Fruit fly (Drosophila melanogaster) whole organism, adult: Measurements from ENCODE around the gene noc.

ENCODE experiments used
- CG11617 ChIP-seq: fragments of 200-800 bp; sonication (Bioruptor generic); optimal IDR thresholded peaks from 2 replicates; lab custom pipeline; 2017; ENCODE audit warnings: mild to moderate bottlenecking, missing biosample characterization, missing genetic modification reagents, missing genetic modification characterization
- CG12768 ChIP-seq: fragments of 200-800 bp; sonication (Bioruptor generic); optimal IDR thresholded peaks from 2 replicates; lab custom pipeline; 2017; ENCODE audit warnings: missing biosample characterization, missing genetic modification characterization, mild to moderate bottlenecking, moderate library complexity, missing genetic modification reagents
- CG14711 ChIP-seq: fragments of 200-800 bp; sonication (Bioruptor generic); optimal IDR thresholded peaks from 2 replicates; lab custom pipeline; 2018; ENCODE audit warnings: missing biosample characterization, mild to moderate bottlenecking, missing genetic modification characterization, moderate library complexity
- CG1620 ChIP-seq: fragments of 200-800 bp; sonication (Bioruptor generic); optimal IDR thresholded peaks from 2 replicates; lab custom pipeline; 2016; ENCODE audit warnings: missing biosample characterization, missing genetic modification characterization
- CG33017 ChIP-seq: fragments of 200-800 bp; sonication (Bioruptor generic); optimal IDR thresholded peaks from 2 replicates; lab custom pipeline; 2018; ENCODE audit warnings: missing biosample characterization, mild to moderate bottlenecking, missing genetic modification characterization, moderate library complexity
- CG5204 ChIP-seq: fragments of 200-800 bp; sonication (Bioruptor generic); optimal IDR thresholded peaks from 2 replicates; lab custom pipeline; 2016; ENCODE audit warnings: missing biosample characterization, missing genetic modification characterization
- CG7045 ChIP-seq: fragments of 200-800 bp; sonication (Bioruptor generic); optimal IDR thresholded peaks from 2 replicates; lab custom pipeline; 2017; ENCODE audit warnings: missing biosample characterization, mild to moderate bottlenecking, missing genetic modification characterization
- CG7101 ChIP-seq: fragments of 200-800 bp; sonication (Bioruptor generic); optimal IDR thresholded peaks from 2 replicates; lab custom pipeline; 2018; ENCODE audit warnings: missing biosample characterization, mild to moderate bottlenecking, missing genetic modification characterization, moderate library complexity
- Clk ChIP-seq: fragments of 200-800 bp; sonication (Bioruptor generic); optimal IDR thresholded peaks from 2 replicates; lab custom pipeline; 2017; ENCODE audit warnings: missing biosample characterization, missing genetic modification characterization
- Crg-1 ChIP-seq: fragments of 200-800 bp; sonication (Bioruptor generic); optimal IDR thresholded peaks from 2 replicates; lab custom pipeline; 2016; ENCODE audit warnings: missing biosample characterization, missing genetic modification characterization
- Hr96 ChIP-seq: fragments of 200-800 bp; sonication (Bioruptor generic); optimal IDR thresholded peaks from 2 replicates; lab custom pipeline; 2016; ENCODE audit warnings: missing biosample characterization, missing genetic modification characterization
- Mnt ChIP-seq: fragments of 200-800 bp; sonication (Bioruptor generic); optimal IDR thresholded peaks from 2 replicates; lab custom pipeline; 2016; ENCODE audit warnings: missing biosample characterization, mild to moderate bottlenecking, missing genetic modification characterization
- bab1 ChIP-seq: fragments of 200-800 bp; sonication (Bioruptor generic); optimal IDR thresholded peaks from 3 replicates; lab custom pipeline; 2019; ENCODE audit warnings: missing biosample characterization, mild to moderate bottlenecking, missing genetic modification characterization, moderate library complexity
- cic ChIP-seq: fragments of 200-800 bp; sonication (Bioruptor generic); optimal IDR thresholded peaks from 2 replicates; lab custom pipeline; 2017; ENCODE audit warnings: missing biosample characterization, mild to moderate bottlenecking, missing genetic modification characterization, moderate library complexity
- cnc ChIP-seq, 2 experiments: fragments of >200 bp; optimal IDR thresholded peaks; 2 replicates each; lab custom pipeline; 2017
- kay ChIP-seq: fragments of 200-800 bp; sonication (Bioruptor generic); peaks from one replicate; lab custom pipeline; 2016; ENCODE audit warnings: missing biosample characterization, missing genetic modification characterization, borderline replicate concordance
- ovo ChIP-seq: fragments of 200-800 bp; sonication (Bioruptor generic); optimal IDR thresholded peaks from 2 replicates; lab custom pipeline; 2016; ENCODE audit warnings: missing biosample characterization, missing genetic modification characterization
- pad ChIP-seq: fragments of 200-800 bp; sonication (Bioruptor generic); optimal IDR thresholded peaks from 3 replicates; lab custom pipeline; 2017; ENCODE audit warnings: missing biosample characterization, missing genetic modification characterization, mild to moderate bottlenecking, moderate library complexity, missing genetic modification reagents
- tj ChIP-seq: fragments of 200-800 bp; sonication (Bioruptor generic); optimal IDR thresholded peaks from 3 replicates; lab custom pipeline; 2017; ENCODE audit warnings: missing biosample characterization, mild to moderate bottlenecking, missing genetic modification characterization, moderate library complexity
- toe ChIP-seq: fragments of 200-800 bp; sonication (Bioruptor generic); optimal IDR thresholded peaks from 2 replicates; lab custom pipeline; 2016; ENCODE audit warnings: missing biosample characterization, missing genetic modification characterization

Gene noc

dm6 chr2L:14483878-14484282 lies 6.8 kb upstream of the noc start:
- TF ChIP-seq toe (GFP tag; lab: Kevin White, UChicago) (no peak), ovo (GFP tag; lab: Kevin White, UChicago) (no peak), pad (GFP tag; lab: Kevin White, UChicago) (no peak), CG1620 (no peak), CG7045 (GFP tag; lab: Kevin White, UChicago) (no peak), bab1 (no peak), Hr96 (GFP tag; lab: Kevin White, UChicago) (no peak), cnc (optimal IDR thresholded peaks at IDR 0.05; lab: Kevin White, UChicago) (no peak), CG7101 (no peak), kay (GFP tag; lab: Kevin White, UChicago) (no peak), CG11617 (no peak), CG14711 (tag; lab: Kevin White, UChicago) (no peak), tj (GFP tag; lab: Kevin White, UChicago) (no peak), cic (no peak), Clk (GFP tag; lab: Kevin White, UChicago) (no peak), CG5204 (GFP tag; lab: Kevin White, UChicago) (no peak), Mnt (GFP tag; lab: Kevin White, UChicago) (no peak)

dm6 chr2L:14484872-14485271 lies 5.8 kb upstream of the noc start:
- TF ChIP-seq toe (GFP tag; lab: Kevin White, UChicago): no peak
- no peak for TF ChIP-seq ovo (GFP tag; lab: Kevin White, UChicago)
- TF ChIP-seq pad (GFP tag; lab: Kevin White, UChicago): no peak
- no peak for TF ChIP-seq Clk (GFP tag; lab: Kevin White, UChicago)
- TF ChIP-seq CG7045 (GFP tag; lab: Kevin White, UChicago): no peak
- TF ChIP-seq CG14711 (tag; lab: Kevin White, UChicago): no peak
- TF ChIP-seq cnc (optimal IDR thresholded peaks at IDR 0.05; lab: Kevin White, UChicago): no peak
- TF ChIP-seq Crg-1: no peak
- TF ChIP-seq CG1620: no peak
- TF ChIP-seq CG33017 (tag; lab: Kevin White, UChicago): no peak
- TF ChIP-seq Hr96 (GFP tag; lab: Kevin White, UChicago): no peak
- no peak for TF ChIP-seq CG11617
- TF ChIP-seq CG12768: no peak
- no peak for TF ChIP-seq tj (GFP tag; lab: Kevin White, UChicago)
- TF ChIP-seq Mnt (GFP tag; lab: Kevin White, UChicago): no peak
- TF ChIP-seq CG7101: no peak
- no peak for TF ChIP-seq cic
- no peak for TF ChIP-seq kay (GFP tag; lab: Kevin White, UChicago)
- no peak for TF ChIP-seq CG5204 (GFP tag; lab: Kevin White, UChicago)

- TF ChIP-seq CG14711 (tag; lab: Kevin White, UChicago) (no peak), Crg-1 (no peak), ovo (GFP tag; lab: Kevin White, UChicago) (no peak), kay (GFP tag; lab: Kevin White, UChicago) (no peak), Hr96 (GFP tag; lab: Kevin White, UChicago) (no peak), Mnt (GFP tag; lab: Kevin White, UChicago) (no peak), CG1620 (no peak), CG7045 (GFP tag; lab: Kevin White, UChicago) (no peak), toe (GFP tag; lab: Kevin White, UChicago) (no peak), Clk (GFP tag; lab: Kevin White, UChicago) (no peak), bab1 (no peak), CG11617 (no peak), CG5204 (GFP tag; lab: Kevin White, UChicago) (no peak), CG33017 (tag; lab: Kevin White, UChicago) (no peak), tj (GFP tag; lab: Kevin White, UChicago) (no peak), cic (no peak), cnc (optimal IDR thresholded peaks at IDR 0.05; lab: Kevin White, UChicago) (no peak), CG7101 (no peak), CG12768 (no peak)
Observed at dm6 chr2L:14486066-14486753, 4.4 kb upstream of the noc start.

- TF ChIP-seq bab1: no peak
- no peak for TF ChIP-seq CG7101
- no peak for TF ChIP-seq cnc (optimal IDR thresholded peaks at IDR 0.05; lab: Kevin White, UChicago)
- no peak for TF ChIP-seq CG12768
- no peak for TF ChIP-seq ovo (GFP tag; lab: Kevin White, UChicago)
- TF ChIP-seq Clk (GFP tag; lab: Kevin White, UChicago): no peak
- TF ChIP-seq CG7045 (GFP tag; lab: Kevin White, UChicago): no peak
- no peak for TF ChIP-seq pad (GFP tag; lab: Kevin White, UChicago)
- no peak for TF ChIP-seq Crg-1
- TF ChIP-seq CG33017 (tag; lab: Kevin White, UChicago): no peak
- TF ChIP-seq tj (GFP tag; lab: Kevin White, UChicago): no peak
- no peak for TF ChIP-seq cic
Observed at dm6 chr2L:14488083-14488482, 2.6 kb upstream of the noc start.

- TF ChIP-seq kay (GFP tag; lab: Kevin White, UChicago) (peak; percentile 4), CG14711 (tag; lab: Kevin White, UChicago) (no peak)
Observed at dm6 chr2L:14488866-14489462, 1.7 kb upstream of the noc start.

- TF ChIP-seq CG33017 (tag; lab: Kevin White, UChicago) (no peak), cic (no peak), bab1 (no peak), Clk (GFP tag; lab: Kevin White, UChicago) (no peak), ovo (GFP tag; lab: Kevin White, UChicago) (no peak), Hr96 (GFP tag; lab: Kevin White, UChicago) (no peak), cnc (optimal IDR thresholded peaks at IDR 0.05; lab: Kevin White, UChicago) (no peak), tj (GFP tag; lab: Kevin White, UChicago) (no peak), CG7045 (GFP tag; lab: Kevin White, UChicago) (no peak), pad (GFP tag; lab: Kevin White, UChicago) (no peak), Mnt (GFP tag; lab: Kevin White, UChicago) (no peak), Crg-1 (no peak), kay (GFP tag; lab: Kevin White, UChicago) (no peak), CG1620 (no peak), CG7101 (no peak), toe (GFP tag; lab: Kevin White, UChicago) (no peak), CG11617 (no peak), CG14711 (tag; lab: Kevin White, UChicago) (no peak), CG5204 (GFP tag; lab: Kevin White, UChicago) (no peak), CG12768 (no peak)
Observed at dm6 chr2L:14491686-14492085, 1.0 kb downstream of the noc start.
